Fruit fly (Drosophila melanogaster) whole organism, embryonic: Measurements from ENCODE around the gene CG1136.

Experiments
- Abd-B ChIP-seq: fragments of 200-800 bp; sonication (Bioruptor generic); optimal IDR thresholded peaks from 2 replicates; lab custom pipeline; 2018; ENCODE audit warnings: missing biosample characterization, mild to moderate bottlenecking, missing genetic modification characterization, moderate library complexity
- C15 ChIP-seq: fragments of 200-800 bp; sonication (Bioruptor generic); IDR thresholded peaks from 3 replicates; pipeline ENCODE4 v1.3.6; 2022; ENCODE audit warnings: missing biosample characterization, missing genetic modification characterization
- CG10209 ChIP-seq: fragments of 200-800 bp; sonication (Bioruptor generic); optimal IDR thresholded peaks from 3 replicates; lab custom pipeline; 2017; ENCODE audit warnings: missing biosample characterization, mild to moderate bottlenecking, missing genetic modification characterization, missing genetic modification reagents
- CG10366 ChIP-seq: fragments of 200-800 bp; sonication (Bioruptor generic); IDR thresholded peaks from 2 replicates; pipeline ENCODE4 v1.3.6; 2022; ENCODE audit warnings: missing biosample characterization, missing genetic modification characterization
- CG10565 ChIP-seq: fragments of 200-800 bp; sonication (Bioruptor generic); optimal IDR thresholded peaks from 3 replicates; lab custom pipeline; 2016; ENCODE audit warnings: missing biosample characterization, mild to moderate bottlenecking, missing genetic modification characterization
- CG11085 ChIP-seq: fragments of 200-800 bp; sonication (Bioruptor generic); IDR thresholded peaks from 2 replicates; pipeline ENCODE4 v1.3.6; 2022; ENCODE audit warnings: missing biosample characterization, missing genetic modification characterization
- CG15601 ChIP-seq: fragments of 200-800 bp; sonication (Bioruptor generic); optimal IDR thresholded peaks from 3 replicates; lab custom pipeline; 2019; ENCODE audit warnings: missing biosample characterization, mild to moderate bottlenecking, missing genetic modification characterization, moderate library complexity
- CG16815 ChIP-seq: fragments of 200-800 bp; sonication (Bioruptor generic); optimal IDR thresholded peaks from 3 replicates; lab custom pipeline; 2017; ENCODE audit warnings: missing biosample characterization, mild to moderate bottlenecking, missing genetic modification characterization
- CG17385 ChIP-seq: fragments of 200-800 bp; sonication (Bioruptor generic); optimal IDR thresholded peaks from 3 replicates; lab custom pipeline; 2018; ENCODE audit warnings: missing biosample characterization, mild to moderate bottlenecking, missing genetic modification characterization
- CG18011 ChIP-seq: fragments of 200-800 bp; sonication (Bioruptor generic); optimal IDR thresholded peaks from 2 replicates; lab custom pipeline; 2017; ENCODE audit warnings: missing biosample characterization, missing genetic modification characterization, mild to moderate bottlenecking, moderate library complexity, missing genotype
- CG18599 ChIP-seq: fragments of 200-800 bp; sonication (Bioruptor generic); optimal IDR thresholded peaks from 3 replicates; lab custom pipeline; 2017; ENCODE audit warnings: missing biosample characterization, missing genetic modification characterization, mild to moderate bottlenecking, moderate library complexity, missing genetic modification reagents
- CG2129 ChIP-seq: fragments of 200-800 bp; sonication (Bioruptor generic); IDR thresholded peaks from 2 replicates; pipeline ENCODE4 v1.3.6; 2022; ENCODE audit warnings: missing biosample characterization, missing genetic modification characterization; ENCODE audit not compliant: partially characterized antibody
- CG3065 ChIP-seq: fragments of 200-800 bp; sonication (Bioruptor generic); optimal IDR thresholded peaks from 2 replicates; lab custom pipeline; 2016; ENCODE audit warnings: missing biosample characterization, missing genetic modification characterization
- CG8281 ChIP-seq: fragments of 200-800 bp; sonication (Bioruptor generic); optimal IDR thresholded peaks from 2 replicates; lab custom pipeline; 2018; ENCODE audit warnings: missing biosample characterization, mild to moderate bottlenecking, missing genetic modification characterization, moderate library complexity
- CG8359 ChIP-seq: fragments of 200-800 bp; sonication (Bioruptor generic); optimal IDR thresholded peaks from 2 replicates; lab custom pipeline; 2017; ENCODE audit warnings: missing biosample characterization, mild to moderate bottlenecking, missing genetic modification characterization, borderline replicate concordance
- CG9437 ChIP-seq: fragments of 200-800 bp; sonication (Bioruptor generic); optimal IDR thresholded peaks from 2 replicates; lab custom pipeline; 2018; ENCODE audit warnings: missing biosample characterization, mild to moderate bottlenecking, missing genetic modification characterization
- D ChIP-seq, 2 experiments: fragments of 200-800 bp in 1 of 2; fragments of >200 bp in 1 of 2; sonication (Bioruptor generic) in 1 of 2; optimal IDR thresholded peaks; 2 replicates in 1 of 2; 3 replicates in 1 of 2; lab custom pipeline; 2017; ENCODE audit warnings: mild to moderate bottlenecking in 1 of 2, missing biosample characterization in 1 of 2, missing genetic modification characterization in 1 of 2, missing genetic modification reagents in 1 of 2
- Drgx ChIP-seq: fragments of 200-800 bp; sonication (Bioruptor generic); IDR thresholded peaks from 2 replicates; pipeline ENCODE4 v1.3.6; 2022; ENCODE audit warnings: missing biosample characterization, missing genetic modification characterization
- Fer2 ChIP-seq: fragments of 200-800 bp; sonication (Bioruptor generic); optimal IDR thresholded peaks from 2 replicates; lab custom pipeline; 2018; ENCODE audit warnings: missing biosample characterization, mild to moderate bottlenecking, missing genetic modification characterization, moderate library complexity
- HmgZ ChIP-seq: fragments of 200-800 bp; sonication (Bioruptor generic); optimal IDR thresholded peaks from 2 replicates; lab custom pipeline; 2018; ENCODE audit warnings: missing biosample characterization, mild to moderate bottlenecking, missing genetic modification characterization
- Usf ChIP-seq: fragments of 200-800 bp; sonication (Bioruptor generic); optimal IDR thresholded peaks from 2 replicates; lab custom pipeline; 2017; ENCODE audit warnings: missing genotype, missing biosample characterization, missing genetic modification characterization
- abd-A ChIP-seq: fragments of 200-800 bp; sonication (Bioruptor generic); optimal IDR thresholded peaks from 3 replicates; lab custom pipeline; 2019; ENCODE audit warnings: missing biosample characterization, mild to moderate bottlenecking, missing genetic modification characterization, moderate library complexity
- bcd ChIP-seq: fragments of 200-800 bp; sonication (Bioruptor generic); optimal IDR thresholded peaks from 2 replicates; lab custom pipeline; 2017; ENCODE audit warnings: missing biosample characterization, mild to moderate bottlenecking, missing genetic modification characterization
- bsh ChIP-seq, 2 experiments: fragments of 200-800 bp; sonication (Bioruptor generic); optimal IDR thresholded peaks; 2 replicates each; lab custom pipeline; 2017 to 2018; ENCODE audit warnings: mild to moderate bottlenecking in 2 of 2, missing biosample characterization in 2 of 2, missing genetic modification characterization in 2 of 2, moderate library complexity in 1 of 2
- cas ChIP-seq: fragments of 200-800 bp; sonication (Bioruptor generic); IDR thresholded peaks from 2 replicates; pipeline ENCODE4 v1.3.6; 2022; ENCODE audit warnings: missing biosample characterization, missing genetic modification characterization
- cwo ChIP-seq: fragments of 200-800 bp; sonication (Bioruptor generic); optimal IDR thresholded peaks from 3 replicates; lab custom pipeline; 2017; ENCODE audit warnings: missing biosample characterization, missing genetic modification characterization, mild to moderate bottlenecking, moderate library complexity, missing genetic modification reagents
- dati ChIP-seq: fragments of 200-800 bp; sonication (Bioruptor generic); IDR thresholded peaks from 2 replicates; pipeline ENCODE4 v1.3.6; 2022; ENCODE audit warnings: missing biosample characterization, missing genetic modification characterization
- emc ChIP-seq: fragments of 200-800 bp; sonication (Bioruptor generic); optimal IDR thresholded peaks from 2 replicates; lab custom pipeline; 2016; ENCODE audit warnings: missing biosample characterization, missing genetic modification characterization
- ewg ChIP-seq: fragments of 200-800 bp; sonication (Bioruptor generic); optimal IDR thresholded peaks from 3 replicates; lab custom pipeline; 2017; ENCODE audit warnings: mild to moderate bottlenecking, missing biosample characterization, missing genetic modification reagents, missing genetic modification characterization
- fd64A ChIP-seq: fragments of 200-800 bp; sonication (Bioruptor generic); optimal IDR thresholded peaks from 3 replicates; lab custom pipeline; 2018; ENCODE audit warnings: missing biosample characterization, mild to moderate bottlenecking, missing genetic modification characterization
- insv ChIP-seq, 2 experiments: fragments of 200-800 bp; sonication (Bioruptor generic); optimal IDR thresholded peaks; 3 replicates each; lab custom pipeline; 2016 to 2018; ENCODE audit warnings: missing biosample characterization in 2 of 2, missing genetic modification characterization in 2 of 2
- oc ChIP-seq: fragments of 200-800 bp; sonication (Bioruptor generic); optimal IDR thresholded peaks from 2 replicates; lab custom pipeline; 2018; ENCODE audit warnings: missing biosample characterization, mild to moderate bottlenecking, missing genetic modification characterization, moderate library complexity
- peb ChIP-seq: fragments of 200-800 bp; sonication (Bioruptor generic); IDR thresholded peaks from 2 replicates; pipeline ENCODE4 v1.3.6; 2022; ENCODE audit warnings: missing biosample characterization, missing genetic modification characterization
- pfk ChIP-seq: fragments of 200-800 bp; sonication (Bioruptor generic); optimal IDR thresholded peaks from 2 replicates; lab custom pipeline; 2018; ENCODE audit warnings: missing biosample characterization, mild to moderate bottlenecking, missing genetic modification characterization, moderate library complexity
- phol ChIP-seq: fragments of 200-800 bp; sonication (Bioruptor generic); optimal IDR thresholded peaks from 3 replicates; lab custom pipeline; 2018; ENCODE audit warnings: missing biosample characterization, mild to moderate bottlenecking, missing genetic modification characterization, moderate library complexity
- repo ChIP-seq: fragments of 200-800 bp; sonication (Bioruptor generic); optimal IDR thresholded peaks from 2 replicates; lab custom pipeline; 2016; ENCODE audit warnings: missing biosample characterization, missing genetic modification characterization
- ro ChIP-seq: fragments of 200-800 bp; sonication (Bioruptor generic); IDR thresholded peaks from 2 replicates; pipeline ENCODE4 v1.3.6; 2022; ENCODE audit warnings: missing biosample characterization, missing genetic modification characterization
- sens-2 ChIP-seq: fragments of 200-800 bp; sonication (Bioruptor generic); IDR thresholded peaks from 2 replicates; pipeline ENCODE4 v1.3.6; 2022; ENCODE audit warnings: missing biosample characterization, missing genetic modification characterization
- stwl ChIP-seq: fragments of 200-800 bp; sonication (Bioruptor generic); optimal IDR thresholded peaks from 3 replicates; lab custom pipeline; 2018; ENCODE audit warnings: missing biosample characterization, mild to moderate bottlenecking, missing genetic modification characterization, moderate library complexity
- sug ChIP-seq: fragments of 200-800 bp; optimal IDR thresholded peaks from 2 replicates; lab custom pipeline; 2019; ENCODE audit warnings: missing biosample characterization, mild to moderate bottlenecking, missing genetic modification characterization, moderate library complexity
- twi ChIP-seq: fragments of 200-800 bp; optimal IDR thresholded peaks from 2 replicates; lab custom pipeline; 2019; ENCODE audit warnings: missing biosample characterization, mild to moderate bottlenecking, missing genetic modification characterization, moderate library complexity
- yki ChIP-seq: fragments of >200 bp; optimal IDR thresholded peaks from 3 replicates; lab custom pipeline; 2018
- z ChIP-seq: fragments of 200-800 bp; sonication (Bioruptor generic); IDR thresholded peaks from 3 replicates; pipeline ENCODE4 v1.3.6; 2022; ENCODE audit warnings: missing biosample characterization, missing genetic modification characterization
- zen ChIP-seq: fragments of 200-800 bp; sonication (Bioruptor generic); optimal IDR thresholded peaks from 3 replicates; lab custom pipeline; 2018; ENCODE audit warnings: missing biosample characterization, mild to moderate bottlenecking, missing genetic modification characterization, moderate library complexity
- zfh2 ChIP-seq: fragments of 200-800 bp; sonication (Bioruptor generic); optimal IDR thresholded peaks from 2 replicates; lab custom pipeline; 2016; ENCODE audit warnings: missing biosample characterization, missing genetic modification characterization

Gene CG1136

dm6 chr3L:4068368-4068767, 22.0 kb downstream of the CG1136 start (continued):
- TF ChIP-seq bcd (GFP tag; lab: Kevin White, UChicago) (no peak), Drgx (GFP tag; lab: Robert Waterston, UW) (peak; percentile 35; the same call in 1 of the 2 replicates), Usf (GFP tag; lab: Kevin White, UChicago) (no peak), CG18599 (GFP tag; lab: Kevin White, UChicago) (no peak), CG17385 (GFP tag; lab: Kevin White, UChicago) (no peak), C15 (GFP tag; lab: Robert Waterston, UW) (no peak), fd64A (GFP tag; lab: Kevin White, UChicago) (no peak), sug (peak; percentile 33), CG16815 (GFP tag; lab: Kevin White, UChicago) (no peak), CG10565 (GFP tag; lab: Kevin White, UChicago) (no peak), peb (GFP tag; lab: Robert Waterston, UW) (no peak), emc (GFP tag; lab: Kevin White, UChicago) (no peak), CG18011 (GFP tag; lab: Kevin White, UChicago) (no peak), HmgZ (tag; lab: Kevin White, UChicago) (no peak)

- peak; percentile 84 for TF ChIP-seq stwl (tag; lab: Kevin White, UChicago)
- no peak for TF ChIP-seq D (optimal IDR thresholded peaks at IDR 0.05; lab: Kevin White, UChicago)
- TF ChIP-seq D (GFP tag; optimal IDR thresholded peaks at IDR 0.05; lab: Kevin White, UChicago): no peak
These were observed 22.7 kb downstream of the CG1136 start, which contains the start of gene CG32259 for dm6 chr3L:4069069-4069468. Gene CG32259, plus strand, starts transcription at chr3L:4069369.

DNA sequence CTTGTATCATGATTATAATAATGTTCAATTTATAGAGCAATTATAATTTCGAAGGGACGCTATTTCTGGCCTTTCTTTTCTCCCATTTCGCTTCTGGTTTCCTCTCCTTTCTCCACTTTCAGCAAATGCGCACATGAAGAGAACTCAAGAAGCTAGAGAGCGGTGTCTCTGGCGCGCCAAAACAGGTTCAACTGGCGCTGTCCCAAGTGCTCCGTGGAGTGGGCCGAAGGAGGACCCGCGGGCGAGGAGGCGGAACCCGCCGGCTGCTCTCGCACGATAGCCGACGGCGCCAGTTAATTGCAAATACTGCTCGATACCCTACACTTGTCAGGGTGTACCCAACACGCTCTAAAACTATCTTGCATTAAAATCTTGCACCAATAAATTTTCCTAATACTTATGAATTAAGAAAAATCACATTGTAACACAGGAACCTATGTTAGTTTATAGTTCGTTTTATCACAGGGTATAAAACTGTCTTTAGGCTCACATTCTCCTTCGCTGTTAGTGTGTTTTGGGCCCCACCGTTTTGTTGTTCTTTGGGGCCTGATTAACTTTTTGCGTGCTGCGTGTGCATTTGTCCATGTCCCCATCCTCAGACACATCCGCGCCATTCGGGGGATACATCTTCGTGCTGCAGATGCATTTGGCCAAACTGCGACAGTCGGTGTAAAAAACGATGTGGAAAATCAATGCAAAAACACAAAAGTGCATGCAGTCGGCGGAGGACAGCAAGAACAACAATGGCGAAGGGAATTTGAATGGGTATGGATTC, 24.0 kb downstream of the CG1136 start:
- TF ChIP-seq oc (tag; lab: Kevin White, UChicago) (peak; percentile 90), twi (tag; lab: Kevin White, UChicago) (peak; percentile 33), insv (GFP tag; optimal IDR thresholded peaks at IDR 0.05; lab: Kevin White, UChicago) (no peak), cas (GFP tag; lab: Robert Waterston, UW) (peak; percentile 87), yki (lab: Kevin White, UChicago) (no peak), Fer2 (peak; percentile 64), CG15601 (tag; lab: Kevin White, UChicago) (peak; percentile 64), phol (tag; lab: Kevin White, UChicago) (peak; percentile 80), pfk (no peak), Abd-B (peak; percentile 89), CG2129 (GFP tag; lab: Robert Waterston, UW) (no peak), CG3065 (GFP tag; lab: Kevin White, UChicago) (peak; percentile 65), z (GFP tag; lab: Robert Waterston, UW) (no peak), ewg (GFP tag; lab: Kevin White, UChicago) (peak; percentile 76), CG8359 (peak; percentile 26), CG10209 (GFP tag; lab: Kevin White, UChicago) (peak; percentile 84), CG9437 (GFP tag; lab: Kevin White, UChicago) (peak; percentile 72), CG11085 (GFP tag; lab: Robert Waterston, UW) (peak; percentile 60), zfh2 (GFP tag; lab: Kevin White, UChicago) (peak; percentile 94), repo (peak; percentile 76), dati (GFP tag; lab: Robert Waterston, UW) (peak; percentile 86), CG8281 (peak; percentile 62), abd-A (tag; lab: Kevin White, UChicago) (no peak), CG10366 (GFP tag; lab: Robert Waterston, UW) (peak; percentile 96), sens-2 (peak; percentile 88), cwo (GFP tag; lab: Kevin White, UChicago) (peak; percentile 79), zen (tag; lab: Kevin White, UChicago) (peak; percentile 45), bsh (GFP tag; optimal IDR thresholded peaks at IDR 0.05; lab: Kevin White, UChicago) (peak; percentile 88 to 91), ro (GFP tag; lab: Robert Waterston, UW) (peak; percentile 69)
